Worm (Caenorhabditis elegans) whole organism, L4 larva: ENCODE measurements around the gene ZK662.6.
A peak's percentile ranks its signal among the peaks of the same experiment; 100 is the strongest.

Source experiments
- dve-1 ChIP-seq: sonication (generic microtip); optimal IDR thresholded peaks from 2 replicates; lab custom pipeline; 2017; ENCODE audit warnings: antibody characterized with exemption, mild to moderate bottlenecking, missing genetic modification characterization, missing compliant biosample characterization; ENCODE audit not compliant: insufficient read depth
- hlh-30 ChIP-seq: sonication (generic microtip); optimal IDR thresholded peaks from 2 replicates; lab custom pipeline; 2017; ENCODE audit warnings: antibody characterized with exemption, mild to moderate bottlenecking, missing genetic modification characterization, missing compliant biosample characterization; ENCODE audit not compliant: insufficient read depth
- mep-1 ChIP-seq: fragments of 150-350 bp; sonication (generic microtip); optimal IDR thresholded peaks from 3 replicates; lab custom pipeline; 2014; ENCODE audit warnings: missing biosample characterization, missing genetic modification characterization
- nhr-28 ChIP-seq: fragments of 150-350 bp; optimal IDR thresholded peaks from 2 replicates; lab custom pipeline; 2014; ENCODE audit warnings: missing biosample characterization, missing genetic modification characterization

ce11 chrX:15724994-15725393 is 6.6 kb downstream of the ZK662.6 start:
- peak; percentile 52 for TF ChIP-seq dve-1 (tag; lab: Kevin White, UChicago)
- TF ChIP-seq mep-1: no peak
- TF ChIP-seq hlh-30 (tag; lab: Kevin White, UChicago): peak; percentile 89
- TF ChIP-seq nhr-28 (tag; lab: Kevin White, UChicago): peak; percentile 44
